Fruit fly (Drosophila melanogaster) S2 (cell line): ENCODE measurements around the gene HP4.
A peak's percentile ranks its signal among the peaks of the same experiment; 100 is the strongest.

ENCODE experiments used
- CG8478 ChIP-seq: fragments of >200 bp; optimal IDR thresholded peaks from 2 replicates; lab custom pipeline; 2018
- CTCF ChIP-seq, 2 experiments: fragments of >200 bp; optimal IDR thresholded peaks; 2 replicates each; lab custom pipeline; 2018

The HP4 gene

dm6 chr3L:7960707-7961695 lies 15.0 kb downstream of the HP4 start:
- TF ChIP-seq CTCF (optimal IDR thresholded peaks at IDR 0.05; lab: Kevin White, UChicago) (no peak), CG8478 (lab: Kevin White, UChicago) (no peak)

dm6 chr3L:7958590-7959180 lies 17.3 kb downstream of the HP4 start:
- TF ChIP-seq CG8478 (lab: Kevin White, UChicago) (no peak), CTCF (optimal IDR thresholded peaks at IDR 0.05; lab: Kevin White, UChicago) (no peak)

- no peak for TF ChIP-seq CTCF (optimal IDR thresholded peaks at IDR 0.05; lab: Kevin White, UChicago)
- no peak for TF ChIP-seq CG8478 (lab: Kevin White, UChicago)
These were observed 17.9 kb downstream of the HP4 start for dm6 chr3L:7958083-7958482.

dm6 chr3L:7956718-7957117 lies 19.2 kb downstream of the HP4 start:
- TF ChIP-seq CTCF (optimal IDR thresholded peaks at IDR 0.05; lab: Kevin White, UChicago) = no peak
- no peak for TF ChIP-seq CG8478 (lab: Kevin White, UChicago)

- TF ChIP-seq CTCF (optimal IDR thresholded peaks at IDR 0.05; lab: Kevin White, UChicago) (no peak), CG8478 (lab: Kevin White, UChicago) (no peak)
These were observed 21.0 kb downstream of the HP4 start for dm6 chr3L:7954967-7955366.

dm6 chr3L:7953728-7954127 lies 22.2 kb downstream of the HP4 start:
- TF ChIP-seq CTCF (optimal IDR thresholded peaks at IDR 0.05; lab: Kevin White, UChicago) (no peak), CG8478 (lab: Kevin White, UChicago) (no peak)

- TF ChIP-seq CTCF (optimal IDR thresholded peaks at IDR 0.05; lab: Kevin White, UChicago) = no peak
- TF ChIP-seq CG8478 (lab: Kevin White, UChicago) = no peak
These were observed 23.0 kb downstream of the HP4 start for dm6 chr3L:7952978-7953377.

- no peak for TF ChIP-seq CTCF (optimal IDR thresholded peaks at IDR 0.05; lab: Kevin White, UChicago)
- TF ChIP-seq CG8478 (lab: Kevin White, UChicago) = no peak
These were observed 23.4 kb downstream of the HP4 start for dm6 chr3L:7952560-7952959.

dm6 chr3L:7951841-7952240 lies 24.1 kb downstream of the HP4 start:
- TF ChIP-seq CG8478 (lab: Kevin White, UChicago) (no peak), CTCF (optimal IDR thresholded peaks at IDR 0.05; lab: Kevin White, UChicago) (no peak)

dm6 chr3L:7949778-7950177 lies 26.2 kb downstream of the HP4 start:
- TF ChIP-seq CG8478 (lab: Kevin White, UChicago) = no peak

dm6 chr3L:7947880-7948286 lies 28.1 kb downstream of the HP4 start, which contains the start of gene exex:
exex (plus strand) TSS chr3L:7948186.
- TF ChIP-seq CG8478 (lab: Kevin White, UChicago) (no peak), CTCF (optimal IDR thresholded peaks at IDR 0.05; lab: Kevin White, UChicago) (peak in 1 of 2 experiments; percentile 1)

dm6 chr3L:7946222-7946621 lies 29.7 kb downstream of the HP4 start, which contains the start of gene CG43880:
CG43880 (minus strand) TSS chr3L:7946322.
- TF ChIP-seq CTCF (optimal IDR thresholded peaks at IDR 0.05; lab: Kevin White, UChicago) (no peak), CG8478 (lab: Kevin White, UChicago) (no peak)

dm6 chr3L:7943950-7944349 lies 32.0 kb downstream of the HP4 start:
- TF ChIP-seq CTCF (optimal IDR thresholded peaks at IDR 0.05; lab: Kevin White, UChicago) (no peak), CG8478 (lab: Kevin White, UChicago) (no peak)

- TF ChIP-seq CTCF (optimal IDR thresholded peaks at IDR 0.05; lab: Kevin White, UChicago) (no peak), CG8478 (lab: Kevin White, UChicago) (no peak)
These were observed 32.9 kb downstream of the HP4 start for dm6 chr3L:7943046-7943445.

dm6 chr3L:7942403-7942952 lies 33.5 kb downstream of the HP4 start:
- TF ChIP-seq CTCF (optimal IDR thresholded peaks at IDR 0.05; lab: Kevin White, UChicago) (no peak), CG8478 (lab: Kevin White, UChicago) (no peak)
